Worm (Caenorhabditis elegans) whole organism, L3 larva: ENCODE data around the gene srg-68.

Source experiments
- R02D3.7 ChIP-seq: fragments of 150-350 bp; optimal IDR thresholded peaks from 2 replicates; lab custom pipeline; 2014; ENCODE audit warnings: missing biosample characterization, missing genetic modification characterization
- ZK546.5 ChIP-seq: sonication (generic microtip); optimal IDR thresholded peaks from 2 replicates; lab custom pipeline; 2017; ENCODE audit warnings: missing biosample characterization, missing genetic modification characterization
- aly-2 ChIP-seq: fragments of 150-350 bp; optimal IDR thresholded peaks from 2 replicates; lab custom pipeline; 2014; ENCODE audit warnings: missing biosample characterization, missing genetic modification characterization
- ama-1 ChIP-seq: fragments of 150-350 bp; optimal IDR thresholded peaks from 2 replicates; lab custom pipeline; 2018
- ceh-28 ChIP-seq: fragments of 150-350 bp; optimal IDR thresholded peaks from 2 replicates; lab custom pipeline; 2014; ENCODE audit warnings: missing biosample characterization, missing genetic modification reagents, missing genetic modification characterization
- ceh-82 ChIP-seq: fragments of 150-350 bp; optimal IDR thresholded peaks from 2 replicates; lab custom pipeline; 2014; ENCODE audit warnings: missing biosample characterization, missing genetic modification characterization
- ceh-9 ChIP-seq: sonication (generic microtip); optimal IDR thresholded peaks from 2 replicates; lab custom pipeline; 2018; ENCODE audit warnings: missing biosample characterization, missing genetic modification characterization
- daf-12 ChIP-seq: fragments of 150-350 bp; optimal IDR thresholded peaks from 2 replicates; lab custom pipeline; 2014; ENCODE audit warnings: missing biosample characterization, missing genetic modification reagents, missing genetic modification characterization
- egl-27 ChIP-seq: sonication (generic microtip); optimal IDR thresholded peaks from 4 replicates; lab custom pipeline; 2017; ENCODE audit warnings: missing biosample characterization, missing genetic modification reagents, missing genetic modification characterization
- elt-1 ChIP-seq: fragments of 150-350 bp; optimal IDR thresholded peaks from 2 replicates; lab custom pipeline; 2014; ENCODE audit warnings: missing biosample characterization, missing genetic modification characterization
- elt-2 ChIP-seq: sonication (generic microtip); optimal IDR thresholded peaks from 2 replicates; lab custom pipeline; 2016; ENCODE audit warnings: missing genetic modification reagents, mild to moderate bottlenecking, missing genetic modification characterization, missing compliant biosample characterization
- elt-3 ChIP-seq, 3 experiments: fragments of 150-350 bp in 1 of 3; sonication (generic microtip) in 2 of 3; optimal IDR thresholded peaks; 2 replicates in 2 of 3; 4 replicates in 1 of 3; lab custom pipeline; 2014 to 2017; ENCODE audit warnings: missing biosample characterization in 3 of 3, missing genetic modification characterization in 3 of 3
- eor-1 ChIP-seq, 2 experiments: fragments of 150-350 bp; optimal IDR thresholded peaks; 2 replicates each; lab custom pipeline; 2014 to 2018; ENCODE audit warnings: missing biosample characterization in 2 of 2, missing genetic modification characterization in 2 of 2
- fkh-10 ChIP-seq: sonication (generic microtip); optimal IDR thresholded peaks from 2 replicates; lab custom pipeline; 2017; ENCODE audit warnings: missing biosample characterization, missing genetic modification reagents, missing genetic modification characterization
- fkh-2 ChIP-seq: fragments of 150-350 bp; optimal IDR thresholded peaks from 2 replicates; lab custom pipeline; 2014; ENCODE audit warnings: missing biosample characterization, missing genetic modification reagents, missing genetic modification characterization
- hmg-11 ChIP-seq: sonication (generic microtip); optimal IDR thresholded peaks from 2 replicates; lab custom pipeline; 2016; ENCODE audit warnings: missing genetic modification characterization, missing compliant biosample characterization
- jun-1 ChIP-seq: fragments of 150-350 bp; optimal IDR thresholded peaks from 2 replicates; lab custom pipeline; 2014; ENCODE audit warnings: missing biosample characterization, missing genetic modification reagents, missing genetic modification characterization
- lin-15B ChIP-seq: fragments of 150-350 bp; optimal IDR thresholded peaks from 2 replicates; lab custom pipeline; 2014; ENCODE audit warnings: missing biosample characterization, missing genetic modification characterization
- lin-39 ChIP-seq: fragments of 150-350 bp; optimal IDR thresholded peaks from 2 replicates; lab custom pipeline; 2018; ENCODE audit warnings: missing biosample characterization, missing genetic modification reagents, missing genetic modification characterization
- lsy-12 ChIP-seq: sonication (generic microtip); optimal IDR thresholded peaks from 2 replicates; lab custom pipeline; 2016; ENCODE audit warnings: mild to moderate bottlenecking, missing genetic modification characterization, missing compliant biosample characterization
- mdl-1 ChIP-seq: fragments of 150-350 bp; optimal IDR thresholded peaks from 2 replicates; lab custom pipeline; 2014; ENCODE audit warnings: missing biosample characterization, missing genetic modification characterization
- mml-1 ChIP-seq: fragments of 150-350 bp; sonication (generic microtip); optimal IDR thresholded peaks from 3 replicates; lab custom pipeline; 2014; ENCODE audit warnings: missing biosample characterization, missing genetic modification characterization
- nfya-1 ChIP-seq: sonication (generic microtip); optimal IDR thresholded peaks from 2 replicates; lab custom pipeline; 2017; ENCODE audit warnings: missing genetic modification characterization, mild to moderate bottlenecking, missing compliant biosample characterization, antibody characterized with exemption, moderate library complexity; ENCODE audit not compliant: insufficient read depth
- nhr-11 ChIP-seq: fragments of 150-350 bp; optimal IDR thresholded peaks from 2 replicates; lab custom pipeline; 2014; ENCODE audit warnings: missing biosample characterization, missing genetic modification characterization
- nhr-12 ChIP-seq: fragments of 150-350 bp; optimal IDR thresholded peaks from 2 replicates; lab custom pipeline; 2014; ENCODE audit warnings: missing biosample characterization, missing genetic modification characterization
- nhr-23 ChIP-seq: fragments of 150-350 bp; optimal IDR thresholded peaks from 2 replicates; lab custom pipeline; 2014; ENCODE audit warnings: missing biosample characterization, missing genetic modification reagents, missing genetic modification characterization
- nhr-237 ChIP-seq: fragments of 150-350 bp; optimal IDR thresholded peaks from 2 replicates; lab custom pipeline; 2014; ENCODE audit warnings: missing biosample characterization, missing genetic modification characterization
- nhr-28 ChIP-seq: fragments of 150-350 bp; optimal IDR thresholded peaks from 2 replicates; lab custom pipeline; 2014; ENCODE audit warnings: missing biosample characterization, missing genetic modification characterization
- nhr-67 ChIP-seq: fragments of 150-350 bp; optimal IDR thresholded peaks from 2 replicates; lab custom pipeline; 2014; ENCODE audit warnings: missing biosample characterization, missing genetic modification characterization
- nhr-76 ChIP-seq: fragments of 150-350 bp; sonication (generic microtip); optimal IDR thresholded peaks from 5 replicates; lab custom pipeline; 2014; ENCODE audit warnings: missing biosample characterization, missing genetic modification characterization
- nhr-77 ChIP-seq: fragments of 150-350 bp; optimal IDR thresholded peaks from 2 replicates; lab custom pipeline; 2014; ENCODE audit warnings: missing biosample characterization, missing genetic modification characterization
- pha-4 ChIP-seq: fragments of 150-350 bp; optimal IDR thresholded peaks from 2 replicates; lab custom pipeline; 2014; ENCODE audit warnings: missing biosample characterization, missing genetic modification reagents, missing genetic modification characterization
- pqm-1 ChIP-seq: fragments of 150-350 bp; optimal IDR thresholded peaks from 2 replicates; lab custom pipeline; 2017; ENCODE audit warnings: missing biosample characterization, missing genetic modification characterization, inconsistent platforms
- sea-2 ChIP-seq: fragments of 150-350 bp; sonication (generic microtip); optimal IDR thresholded peaks from 4 replicates; lab custom pipeline; 2014; ENCODE audit warnings: missing biosample characterization, missing genetic modification reagents, missing genetic modification characterization
- skn-1 ChIP-seq: fragments of 150-350 bp; optimal IDR thresholded peaks from 2 replicates; lab custom pipeline; 2014; ENCODE audit warnings: missing biosample characterization, missing genetic modification characterization
- snpc-4 ChIP-seq: fragments of 150-350 bp; optimal IDR thresholded peaks from 2 replicates; lab custom pipeline; 2014; ENCODE audit warnings: missing biosample characterization, missing genetic modification characterization
- unc-39 ChIP-seq: sonication (generic microtip); optimal IDR thresholded peaks from 4 replicates; lab custom pipeline; 2017; ENCODE audit warnings: missing biosample characterization, missing genetic modification characterization
- unc-62 ChIP-seq: fragments of 150-350 bp; sonication (generic microtip); optimal IDR thresholded peaks from 4 replicates; lab custom pipeline; 2014; ENCODE audit warnings: missing biosample characterization, missing genetic modification reagents, missing genetic modification characterization
- ztf-11 ChIP-seq: fragments of 150-350 bp; optimal IDR thresholded peaks from 2 replicates; lab custom pipeline; 2014; ENCODE audit warnings: missing biosample characterization, missing genetic modification characterization

srg-68 gene

ce11 chrV:5465335-5465734 is at the start of gene srg-68:
Gene srg-68 (minus strand): TSS chrV:5465435.
- TF ChIP-seq fkh-2 (tag; lab: Kevin White, UChicago) (no peak), pha-4 (tag; lab: Kevin White, UChicago) (no peak), snpc-4 (tag; lab: Kevin White, UChicago) (no peak), hmg-11 (tag; lab: Kevin White, UChicago) (no peak), nhr-23 (tag; lab: Kevin White, UChicago) (no peak), nhr-76 (no peak), nfya-1 (tag; lab: Kevin White, UChicago) (no peak), ceh-9 (tag; lab: Kevin White, UChicago) (no peak), nhr-77 (no peak), unc-39 (tag; lab: Kevin White, UChicago) (no peak), aly-2 (no peak)

DNA sequence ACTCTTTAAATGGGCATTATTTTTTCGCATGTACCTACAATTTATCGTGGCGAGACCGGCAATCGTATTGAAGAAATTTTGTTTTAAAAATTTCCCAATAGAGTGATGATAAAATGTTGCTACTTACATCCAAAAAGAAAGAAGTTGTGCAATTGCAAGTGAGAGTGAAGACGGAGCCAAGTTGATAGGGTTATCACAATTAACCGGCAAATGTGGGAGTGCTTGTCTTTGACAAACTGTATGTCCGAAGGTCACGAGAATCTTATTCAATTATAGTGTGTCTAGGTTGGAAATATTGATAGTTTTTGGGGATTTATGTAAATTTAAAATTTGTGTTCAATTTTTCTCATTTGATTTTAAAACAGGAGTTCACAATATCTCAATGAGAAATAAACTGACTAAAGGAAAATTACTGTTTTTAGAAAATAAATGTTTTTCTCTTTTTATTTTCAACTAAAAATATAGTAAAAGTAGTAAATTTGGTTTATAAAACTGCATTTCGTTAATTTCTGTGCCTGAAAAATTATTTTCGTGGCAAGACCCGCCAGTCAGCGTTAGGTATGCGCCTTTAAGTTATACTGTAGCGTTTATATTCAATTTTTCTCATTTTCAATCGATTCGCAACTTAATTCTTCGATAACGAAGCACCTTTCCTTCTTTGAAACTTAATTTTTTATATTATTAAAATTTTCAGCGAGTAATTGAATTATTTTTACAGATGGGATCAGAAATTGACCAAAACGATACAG is 48.6 kb upstream of the srg-68 start, which contains the start of the genes hpo-15 and mms-19:
Gene hpo-15 (minus strand): TSS at position 201 of the 749 bp plus-strand sequence.
Gene mms-19 (plus strand): TSS at position 719 of the 749 bp plus-strand sequence.
- TF ChIP-seq R02D3.7 (tag; lab: Kevin White, UChicago) = no peak
- no peak for TF ChIP-seq pha-4 (tag; lab: Kevin White, UChicago)
- TF ChIP-seq mdl-1 = no peak
- TF ChIP-seq elt-2 (tag; lab: Kevin White, UChicago) = peak; percentile 60
- no peak for TF ChIP-seq elt-3 (tag; optimal IDR thresholded peaks at IDR 0.05; lab: Kevin White, UChicago)
- TF ChIP-seq jun-1 (tag; lab: Kevin White, UChicago) = no peak
- no peak for TF ChIP-seq nfya-1 (tag; lab: Kevin White, UChicago)
- TF ChIP-seq pqm-1 (tag; lab: Kevin White, UChicago) = peak; percentile 23

DNA sequence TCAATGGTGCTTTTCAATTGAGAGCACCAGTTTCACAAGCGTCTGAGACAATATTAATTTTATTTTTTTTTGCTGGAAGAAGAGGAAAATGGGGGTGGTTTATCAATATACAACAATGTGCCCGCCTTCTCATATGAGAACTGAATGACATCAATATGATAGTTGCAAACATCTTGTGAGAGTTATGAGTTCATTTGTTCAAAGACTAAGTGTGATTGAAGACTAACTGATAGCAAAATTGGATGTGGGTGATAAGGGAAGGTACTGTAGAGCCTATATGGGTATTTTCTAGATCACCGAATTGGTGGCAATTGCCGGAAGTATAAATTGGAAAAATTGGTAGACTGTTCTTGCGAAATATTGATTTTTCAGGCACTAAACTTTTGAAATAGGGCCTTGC is 47.3 kb upstream of the srg-68 start:
- TF ChIP-seq nhr-12 = no peak
- no peak for TF ChIP-seq ceh-9 (tag; lab: Kevin White, UChicago)
- TF ChIP-seq egl-27 (tag; lab: Kevin White, UChicago) = no peak
- TF ChIP-seq unc-62 (GFP tag; lab: Kevin White, UChicago) = no peak
- peak; percentile 93 for TF ChIP-seq elt-2 (tag; lab: Kevin White, UChicago)
- no peak for TF ChIP-seq ama-1 (lab: Kevin White, UChicago)
- TF ChIP-seq ceh-82 (tag; lab: Kevin White, UChicago) = no peak
- TF ChIP-seq eor-1 (tag; optimal IDR thresholded peaks at IDR 0.05; lab: Kevin White, UChicago) = no peak
- TF ChIP-seq ztf-11 = no peak
- TF ChIP-seq jun-1 (tag; lab: Kevin White, UChicago) = peak; percentile 58
- TF ChIP-seq lsy-12 (tag; lab: Kevin White, UChicago) = no peak
- TF ChIP-seq nhr-76 = no peak
- TF ChIP-seq mml-1 = no peak
- no peak for TF ChIP-seq nhr-23 (tag; lab: Kevin White, UChicago)
- TF ChIP-seq skn-1 (tag; lab: Kevin White, UChicago) = no peak
- TF ChIP-seq lin-15B = no peak
- TF ChIP-seq nhr-28 (tag; lab: Kevin White, UChicago) = no peak
- no peak for TF ChIP-seq fkh-2 (tag; lab: Kevin White, UChicago)
- no peak for TF ChIP-seq aly-2
- TF ChIP-seq snpc-4 (tag; lab: Kevin White, UChicago) = no peak
- TF ChIP-seq nhr-11 (tag; lab: Kevin White, UChicago) = no peak
- TF ChIP-seq elt-3 (tag; optimal IDR thresholded peaks at IDR 0.05; lab: Kevin White, UChicago) = no peak
- TF ChIP-seq hmg-11 (tag; lab: Kevin White, UChicago) = no peak
- TF ChIP-seq ZK546.5 = no peak
- peak; percentile 4 for TF ChIP-seq ceh-28 (tag; lab: Kevin White, UChicago)
- TF ChIP-seq fkh-10 (GFP tag; lab: Kevin White, UChicago) = no peak
- TF ChIP-seq daf-12 (tag; lab: Kevin White, UChicago) = no peak
- no peak for TF ChIP-seq nhr-67 (tag; lab: Kevin White, UChicago)
- no peak for TF ChIP-seq unc-39 (tag; lab: Kevin White, UChicago)
- no peak for TF ChIP-seq sea-2 (GFP tag; lab: Kevin White, UChicago)
- TF ChIP-seq pqm-1 (tag; lab: Kevin White, UChicago) = peak; percentile 95
- TF ChIP-seq nfya-1 (tag; lab: Kevin White, UChicago) = no peak
- TF ChIP-seq elt-1 (tag; lab: Kevin White, UChicago) = no peak
- no peak for TF ChIP-seq lin-39 (tag; lab: Kevin White, UChicago)
- TF ChIP-seq nhr-237 (tag; lab: Kevin White, UChicago) = no peak
- TF ChIP-seq, all 47 proteins: peak for 4
